Fruit fly (Drosophila melanogaster): ENCODE measurements around the gene Alg13.

Gene Alg13

dm6 chr3R:29112398-29113150, 25.8 kb downstream of the Alg13 start, which contains the start of the genes alpha-Man-Ib and Pdhb (continued):
- TF ChIP-seq H2.0 (GFP tag; IDR thresholded peaks at IDR 0.05) (peak; percentile 66), grn (GFP tag; optimal IDR thresholded peaks at IDR 0.05) (no peak), BtbVII (GFP tag; optimal IDR thresholded peaks at IDR 0.05) (peak; percentile 31), CG4730 (GFP tag; IDR thresholded peaks at IDR 0.05) (peak; percentile 65), lov (optimal IDR thresholded peaks at IDR 0.05) (no peak), lov (GFP tag; IDR thresholded peaks at IDR 0.05) (peak; percentile 77; the same call in 1 of the 3 replicates), her (GFP tag; optimal IDR thresholded peaks at IDR 0.05) (peak; percentile 16), Dfd (GFP tag; optimal IDR thresholded peaks at IDR 0.05) (no peak), Ets97D (GFP tag; optimal IDR thresholded peaks at IDR 0.05) (peak; percentile 61), CoRest (tag; optimal IDR thresholded peaks at IDR 0.05) (peak; percentile 92), Hmr (GFP tag; optimal IDR thresholded peaks at IDR 0.05) (peak; percentile 80), Gsc (GFP tag; IDR thresholded peaks at IDR 0.05) (0 out of 2 replicates have a peak, but pooled peaks have one; percentile 49), dysf (GFP tag; IDR thresholded peaks at IDR 0.05) (peak; percentile 81), Lim3 (GFP tag; IDR thresholded peaks at IDR 0.05) (0 out of 2 replicates have a peak, but pooled peaks have one; percentile 16), Blimp-1 (GFP tag; optimal IDR thresholded peaks at IDR 0.05) (no peak), B-H2 (GFP tag; optimal IDR thresholded peaks at IDR 0.05) (peak; percentile 82), HHEX (GFP tag; optimal IDR thresholded peaks at IDR 0.05) (peak; percentile 44), CG12391 (tag; optimal IDR thresholded peaks at IDR 0.05) (peak; percentile 90), corto (GFP tag; optimal IDR thresholded peaks at IDR 0.05) (no peak), run (tag; optimal IDR thresholded peaks at IDR 0.05) (no peak), Neu2 (GFP tag; optimal IDR thresholded peaks at IDR 0.05; ENCODE audit: borderline replicate concordance) (no peak), Hmx (GFP tag; optimal IDR thresholded peaks at IDR 0.05) (no peak), chinmo (GFP tag; IDR thresholded peaks at IDR 0.05; ENCODE audit: partially characterized antibody) (0 out of 4 replicates have a peak, but pooled peaks have one; percentile 38), Med (GFP tag) (peak; percentile 90), Dad (GFP tag; optimal IDR thresholded peaks at IDR 0.05) (peak; percentile 25), usp (GFP tag; optimal IDR thresholded peaks at IDR 0.05) (no peak), tio (GFP tag; optimal IDR thresholded peaks at IDR 0.05) (no peak), ap (GFP tag; IDR thresholded peaks at IDR 0.05) (0 out of 2 replicates have a peak, but pooled peaks have one; percentile 32), Jarid2 (GFP tag; optimal IDR thresholded peaks at IDR 0.05) (peak; percentile 58), CG6175 (GFP tag; IDR thresholded peaks at IDR 0.05) (peak; percentile 67; the same call in 1 of the 3 replicates), CG12236 (GFP tag; optimal IDR thresholded peaks at IDR 0.05) (no peak), CG1529 (GFP tag; optimal IDR thresholded peaks at IDR 0.05) (no peak), CG16863 (GFP tag; optimal IDR thresholded peaks at IDR 0.05) (peak; percentile 45), CG6854 (GFP tag; optimal IDR thresholded peaks at IDR 0.05) (no peak), kay (GFP tag; optimal IDR thresholded peaks at IDR 0.05) (peak; percentile 59), CG8924 (tag; optimal IDR thresholded peaks at IDR 0.05) (peak; percentile 66), CG4617 (GFP tag; optimal IDR thresholded peaks at IDR 0.05; ENCODE audit: borderline replicate concordance) (peak; percentile 90), Adf1 (GFP tag; IDR thresholded peaks at IDR 0.05) (peak; percentile 50), CG12104 (GFP tag; optimal IDR thresholded peaks at IDR 0.05) (peak; percentile 72), D19B (GFP tag; optimal IDR thresholded peaks at IDR 0.05) (peak; percentile 50), Ptx1 (GFP tag; IDR thresholded peaks at IDR 0.05) (peak; percentile 92), NFAT (GFP tag; IDR thresholded peaks at IDR 0.05) (peak; percentile 83), pita (GFP tag; optimal IDR thresholded peaks at IDR 0.05) (no peak), aop (GFP tag; IDR thresholded peaks at IDR 0.05) (no peak), lilli (GFP tag; optimal IDR thresholded peaks at IDR 0.05) (peak; percentile 80), CG32532 (GFP tag; IDR thresholded peaks at IDR 0.05) (peak; percentile 89), CG17361 (GFP tag; IDR thresholded peaks at IDR 0.05) (peak; percentile 11), CG4404 (GFP tag; IDR thresholded peaks at IDR 0.05) (peak; percentile 83), Gug (GFP tag; IDR thresholded peaks at IDR 0.05) (peak; percentile 84; the same call in 3 of the 4 replicates), Lpt (GFP tag; optimal IDR thresholded peaks at IDR 0.05) (no peak)
